Worm (Caenorhabditis elegans) whole organism, L4/young adult: ENCODE data around the gene nhr-170.

Experiments used
- W03F9.2 ChIP-seq: fragments of 150-350 bp; optimal IDR thresholded peaks from 2 replicates; lab custom pipeline; 2014; ENCODE audit warnings: missing biosample characterization, missing genetic modification characterization
- dao-5 ChIP-seq: sonication (generic microtip); optimal IDR thresholded peaks from 2 replicates; lab custom pipeline; 2016; ENCODE audit warnings: missing genotype, missing genetic modification characterization, moderate library complexity, missing compliant biosample characterization
- him-1 ChIP-seq: sonication (generic microtip); optimal IDR thresholded peaks from 2 replicates; lab custom pipeline; 2016; ENCODE audit warnings: missing genotype, missing genetic modification reagents, missing genetic modification characterization, missing compliant biosample characterization

- TF ChIP-seq him-1 (tag; lab: Kevin White, UChicago): no peak
- TF ChIP-seq W03F9.2 (tag; lab: Kevin White, UChicago): no peak
- TF ChIP-seq dao-5 (tag; lab: Kevin White, UChicago): no peak
Observed at ce11 chrV:18827374-18827773, 26.7 kb upstream of the nhr-170 start.
